Fruit fly (Drosophila melanogaster) whole organism, embryonic: ENCODE measurements around the gene Obp73a.
A peak's percentile ranks its signal among the peaks of the same experiment; 100 is the strongest.

Experiments
- Asciz ChIP-seq: fragments of 200-800 bp; sonication (Bioruptor generic); optimal IDR thresholded peaks from 2 replicates; lab custom pipeline; 2017; ENCODE audit warnings: missing biosample characterization, mild to moderate bottlenecking, missing genetic modification characterization, missing genetic modification reagents
- BEAF-32 ChIP-seq: fragments of 200-800 bp; sonication (Bioruptor generic); optimal IDR thresholded peaks from 3 replicates; lab custom pipeline; 2017; ENCODE audit warnings: missing biosample characterization, missing genetic modification characterization, mild to moderate bottlenecking, moderate library complexity, missing genetic modification reagents
- CG1024 ChIP-seq: fragments of 200-800 bp; sonication (Bioruptor generic); IDR thresholded peaks from 2 replicates; pipeline ENCODE4 v1.3.6; 2022; ENCODE audit warnings: missing biosample characterization, missing genetic modification characterization
- CG10462 ChIP-seq: fragments of 200-800 bp; sonication (Bioruptor generic); optimal IDR thresholded peaks from 2 replicates; lab custom pipeline; 2016; ENCODE audit warnings: missing biosample characterization, missing genetic modification characterization
- CG11504 ChIP-seq: fragments of 200-800 bp; sonication (Bioruptor generic); optimal IDR thresholded peaks from 3 replicates; lab custom pipeline; 2019; ENCODE audit warnings: missing biosample characterization, mild to moderate bottlenecking, missing genetic modification characterization, moderate library complexity
- CG12071 ChIP-seq: fragments of 200-800 bp; sonication (Bioruptor generic); optimal IDR thresholded peaks from 3 replicates; lab custom pipeline; 2018; ENCODE audit warnings: missing biosample characterization, mild to moderate bottlenecking, missing genetic modification characterization
- CG12155 ChIP-seq: fragments of 200-800 bp; sonication (Bioruptor generic); optimal IDR thresholded peaks from 3 replicates; lab custom pipeline; 2016; ENCODE audit warnings: missing biosample characterization, missing genetic modification characterization
- CG13624 ChIP-seq: fragments of 200-800 bp; sonication (Bioruptor generic); optimal IDR thresholded peaks from 2 replicates; lab custom pipeline; 2016; ENCODE audit warnings: missing biosample characterization, missing genetic modification characterization
- CG15073 ChIP-seq: fragments of 200-800 bp; sonication (Bioruptor generic); optimal IDR thresholded peaks from 2 replicates; lab custom pipeline; 2016; ENCODE audit warnings: missing biosample characterization, missing genetic modification characterization
- CG16815 ChIP-seq: fragments of 200-800 bp; sonication (Bioruptor generic); optimal IDR thresholded peaks from 3 replicates; lab custom pipeline; 2017; ENCODE audit warnings: missing biosample characterization, mild to moderate bottlenecking, missing genetic modification characterization
- CG2678 ChIP-seq: fragments of 200-800 bp; sonication (Bioruptor generic); optimal IDR thresholded peaks from 3 replicates; lab custom pipeline; 2019; ENCODE audit warnings: missing biosample characterization, mild to moderate bottlenecking, missing genetic modification characterization, moderate library complexity
- CG2712 ChIP-seq: fragments of 200-800 bp; optimal IDR thresholded peaks from 3 replicates; lab custom pipeline; 2019; ENCODE audit warnings: missing biosample characterization, mild to moderate bottlenecking, missing genetic modification characterization, moderate library complexity
- CG30431 ChIP-seq: fragments of 200-800 bp; sonication (Bioruptor generic); optimal IDR thresholded peaks from 2 replicates; lab custom pipeline; 2017; ENCODE audit warnings: missing biosample characterization, missing genetic modification characterization
- CG31441 ChIP-seq: fragments of 200-800 bp; sonication (Bioruptor generic); IDR thresholded peaks from 2 replicates; pipeline ENCODE4 v1.3.6; 2022; ENCODE audit warnings: missing biosample characterization, missing genetic modification characterization
- CG6689 ChIP-seq: fragments of 200-800 bp; sonication (Bioruptor generic); IDR thresholded peaks from 2 replicates; pipeline ENCODE4 v1.3.6; 2022; ENCODE audit warnings: missing biosample characterization, missing genetic modification characterization
- CG7786 ChIP-seq: fragments of 200-800 bp; sonication (Bioruptor generic); optimal IDR thresholded peaks from 2 replicates; lab custom pipeline; 2016; ENCODE audit warnings: missing biosample characterization, missing genetic modification characterization
- CG9215 ChIP-seq: fragments of 200-800 bp; sonication (Bioruptor generic); IDR thresholded peaks from 2 replicates; pipeline ENCODE4 v1.3.6; 2022; ENCODE audit warnings: missing biosample characterization, missing genetic modification characterization
- CTCF ChIP-seq: fragments of 200-800 bp; sonication (Bioruptor generic); optimal IDR thresholded peaks from 2 replicates; lab custom pipeline; 2017; ENCODE audit warnings: missing biosample characterization, mild to moderate bottlenecking, missing genetic modification characterization, moderate library complexity
- CoRest ChIP-seq: fragments of 200-800 bp; sonication (Bioruptor generic); optimal IDR thresholded peaks from 3 replicates; lab custom pipeline; 2018; ENCODE audit warnings: missing biosample characterization, mild to moderate bottlenecking, missing genetic modification characterization, moderate library complexity
- D19A ChIP-seq: fragments of 200-800 bp; optimal IDR thresholded peaks from 3 replicates; lab custom pipeline; 2019; ENCODE audit warnings: missing biosample characterization, mild to moderate bottlenecking, missing genetic modification characterization, moderate library complexity
- Dek ChIP-seq: fragments of 200-800 bp; sonication (Bioruptor generic); optimal IDR thresholded peaks from 3 replicates; lab custom pipeline; 2019; ENCODE audit warnings: missing biosample characterization, mild to moderate bottlenecking, missing genetic modification characterization, moderate library complexity
- Dfd ChIP-seq, 2 experiments: fragments of >200 bp; optimal IDR thresholded peaks; 2 replicates each; lab custom pipeline; 2017; ENCODE audit warnings: missing biosample characterization in 2 of 2, missing genetic modification characterization in 2 of 2
- Dip2 ChIP-seq: fragments of 200-800 bp; sonication (Bioruptor generic); IDR thresholded peaks from 2 replicates; pipeline ENCODE4 v1.3.6; 2022; ENCODE audit warnings: missing biosample characterization, missing genetic modification characterization
- Fer1 ChIP-seq: fragments of 200-800 bp; sonication (Bioruptor generic); optimal IDR thresholded peaks from 2 replicates; lab custom pipeline; 2017; ENCODE audit warnings: missing biosample characterization, mild to moderate bottlenecking, missing genetic modification characterization
- Fer3 ChIP-seq: fragments of 200-800 bp; sonication (Bioruptor generic); optimal IDR thresholded peaks from 2 replicates; lab custom pipeline; 2018; ENCODE audit warnings: missing biosample characterization, mild to moderate bottlenecking, missing genetic modification characterization, moderate library complexity
- Hand ChIP-seq: fragments of 200-800 bp; sonication (Bioruptor generic); optimal IDR thresholded peaks from 2 replicates; lab custom pipeline; 2017; ENCODE audit warnings: mild to moderate bottlenecking, missing biosample characterization, missing genetic modification reagents, missing genetic modification characterization
- Hmx ChIP-seq: fragments of 200-800 bp; sonication (Bioruptor generic); optimal IDR thresholded peaks from 2 replicates; lab custom pipeline; 2016; ENCODE audit warnings: missing biosample characterization, missing genetic modification characterization
- Lim3 ChIP-seq: fragments of 200-800 bp; sonication (Bioruptor generic); IDR thresholded peaks from 2 replicates; pipeline ENCODE4 v1.3.6; 2022; ENCODE audit warnings: missing biosample characterization, missing genetic modification characterization
- Lpt ChIP-seq: fragments of >200 bp; optimal IDR thresholded peaks from 2 replicates; lab custom pipeline; 2018; ENCODE audit warnings: missing biosample characterization, missing genetic modification characterization
- Optix ChIP-seq: fragments of 200-800 bp; sonication (Bioruptor generic); IDR thresholded peaks from 3 replicates; pipeline ENCODE4 v1.3.6; 2022; ENCODE audit warnings: missing biosample characterization, missing genetic modification characterization
- Pdp1 ChIP-seq, 2 experiments: fragments of 200-800 bp; sonication (Bioruptor generic); optimal IDR thresholded peaks; 3 replicates each; lab custom pipeline; 2016; ENCODE audit warnings: missing biosample characterization in 2 of 2, missing genetic modification characterization in 2 of 2, mild to moderate bottlenecking in 1 of 2, moderate library complexity in 1 of 2
- az2 ChIP-seq: fragments of 200-800 bp; sonication (Bioruptor generic); optimal IDR thresholded peaks from 3 replicates; lab custom pipeline; 2016; ENCODE audit warnings: missing biosample characterization, missing genetic modification characterization
- cas ChIP-seq: fragments of 200-800 bp; sonication (Bioruptor generic); IDR thresholded peaks from 2 replicates; pipeline ENCODE4 v1.3.6; 2022; ENCODE audit warnings: missing biosample characterization, missing genetic modification characterization
- crp ChIP-seq, 2 experiments: fragments of 200-800 bp; sonication (Bioruptor generic); optimal IDR thresholded peaks; 2 replicates in 1 of 2; 3 replicates in 1 of 2; lab custom pipeline; 2017; ENCODE audit warnings: missing biosample characterization in 2 of 2, missing genetic modification characterization in 2 of 2, mild to moderate bottlenecking in 1 of 2, moderate library complexity in 1 of 2
- danr ChIP-seq: fragments of 200-800 bp; sonication (Bioruptor generic); IDR thresholded peaks from 2 replicates; pipeline ENCODE4 v1.3.6; 2022; ENCODE audit warnings: missing biosample characterization, missing genetic modification characterization
- en ChIP-seq: fragments of 200-800 bp; sonication (Bioruptor generic); optimal IDR thresholded peaks from 2 replicates; lab custom pipeline; 2016; ENCODE audit warnings: missing biosample characterization, missing genetic modification characterization
- fd3F ChIP-seq: fragments of 200-800 bp; sonication (Bioruptor generic); optimal IDR thresholded peaks from 2 replicates; lab custom pipeline; 2018; ENCODE audit warnings: missing biosample characterization, mild to moderate bottlenecking, missing genetic modification characterization, moderate library complexity
- gem ChIP-seq: fragments of 200-800 bp; sonication (Bioruptor generic); optimal IDR thresholded peaks from 2 replicates; lab custom pipeline; 2019; ENCODE audit warnings: missing biosample characterization, mild to moderate bottlenecking, missing genetic modification characterization, moderate library complexity
- grn ChIP-seq: fragments of 200-800 bp; sonication (Bioruptor generic); optimal IDR thresholded peaks from 3 replicates; lab custom pipeline; 2017; ENCODE audit warnings: missing biosample characterization, missing genetic modification characterization
- hth ChIP-seq: fragments of >200 bp; optimal IDR thresholded peaks from 2 replicates; lab custom pipeline; 2017; ENCODE audit warnings: inconsistent platforms
- nau ChIP-seq: fragments of 200-800 bp; sonication (Bioruptor generic); optimal IDR thresholded peaks from 3 replicates; lab custom pipeline; 2017; ENCODE audit warnings: missing biosample characterization, mild to moderate bottlenecking, missing genetic modification characterization, missing genetic modification reagents
- nerfin-2 ChIP-seq: fragments of 200-800 bp; sonication (Bioruptor generic); IDR thresholded peaks from 2 replicates; pipeline ENCODE4 v1.3.6; 2022; ENCODE audit warnings: missing biosample characterization, missing genetic modification characterization; ENCODE audit not compliant: partially characterized antibody
- nmo ChIP-seq: fragments of 200-800 bp; sonication (Bioruptor generic); optimal IDR thresholded peaks from 2 replicates; lab custom pipeline; 2018; ENCODE audit warnings: missing biosample characterization, mild to moderate bottlenecking, missing genetic modification characterization, moderate library complexity
- nom ChIP-seq: fragments of 200-800 bp; sonication (Bioruptor generic); optimal IDR thresholded peaks from 2 replicates; lab custom pipeline; 2017; ENCODE audit warnings: missing biosample characterization, missing genetic modification characterization, mild to moderate bottlenecking, moderate library complexity, missing genetic modification reagents
- onecut ChIP-seq: fragments of 200-800 bp; sonication (Bioruptor generic); IDR thresholded peaks from 2 replicates; pipeline ENCODE4 v1.3.6; 2022; ENCODE audit warnings: missing biosample characterization, missing genetic modification characterization
- prd ChIP-seq, 3 experiments: fragments of >200 bp in 2 of 3; fragments of 200-800 bp in 1 of 3; sonication (Bioruptor generic) in 1 of 3; optimal IDR thresholded peaks in 2 of 3; IDR thresholded peaks in 1 of 3; 2 replicates in 2 of 3; 3 replicates in 1 of 3; pipeline versions ENCODE4 v1.3.6 to Lab custom; 2017 to 2022; ENCODE audit warnings: missing biosample characterization in 1 of 3, missing genetic modification characterization in 1 of 3
- repo ChIP-seq: fragments of 200-800 bp; sonication (Bioruptor generic); optimal IDR thresholded peaks from 2 replicates; lab custom pipeline; 2016; ENCODE audit warnings: missing biosample characterization, missing genetic modification characterization
- so ChIP-seq: fragments of 200-800 bp; sonication (Bioruptor generic); IDR thresholded peaks from 3 replicates; pipeline ENCODE4 v1.3.6; 2022; ENCODE audit warnings: missing biosample characterization, missing genetic modification characterization
- trh ChIP-seq: fragments of 200-800 bp; sonication (Bioruptor generic); optimal IDR thresholded peaks from 2 replicates; lab custom pipeline; 2016; ENCODE audit warnings: missing biosample characterization, missing genetic modification characterization
- tup ChIP-seq: fragments of 200-800 bp; sonication (Bioruptor generic); optimal IDR thresholded peaks from 2 replicates; lab custom pipeline; 2016; ENCODE audit warnings: missing biosample characterization, mild to moderate bottlenecking, missing genetic modification characterization, moderate library complexity
- tx ChIP-seq: fragments of 200-800 bp; sonication (Bioruptor generic); optimal IDR thresholded peaks from 2 replicates; lab custom pipeline; 2016; ENCODE audit warnings: missing biosample characterization, missing genetic modification characterization
- yki ChIP-seq: fragments of >200 bp; optimal IDR thresholded peaks from 3 replicates; lab custom pipeline; 2018

Obp73a gene

DNA sequence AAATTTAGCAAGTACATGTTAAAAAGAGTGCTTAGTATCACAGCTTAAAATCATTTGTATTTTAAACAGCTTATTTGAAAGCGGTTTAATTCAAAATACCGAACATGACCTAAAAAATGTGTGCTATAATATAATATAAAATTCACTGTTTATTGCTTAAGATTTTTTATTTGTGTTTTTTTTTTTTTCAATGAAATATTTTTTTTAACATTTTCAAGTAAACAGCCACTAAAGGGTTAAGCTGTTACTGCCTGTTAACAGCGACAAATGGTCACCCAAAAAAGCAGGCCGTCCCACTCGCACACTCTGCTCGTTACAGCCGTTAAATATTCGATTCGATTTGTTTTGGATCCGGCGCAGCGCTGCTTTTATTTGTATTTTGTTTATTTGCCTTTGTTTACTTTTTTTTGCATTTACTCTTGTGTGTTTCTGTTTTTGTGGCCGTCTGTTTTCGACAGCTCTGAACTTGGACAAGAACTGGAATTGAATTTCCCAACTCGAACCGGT lies 30.5 kb downstream of the Obp73a start (continued):
- no peak for TF ChIP-seq crp (GFP tag; optimal IDR thresholded peaks at IDR 0.05; lab: Kevin White, UChicago)
- TF ChIP-seq tx (GFP tag; lab: Kevin White, UChicago), result no peak
- no peak for TF ChIP-seq nau (GFP tag; lab: Kevin White, UChicago)
- no peak for TF ChIP-seq hth
- TF ChIP-seq yki (lab: Kevin White, UChicago), result no peak
- no peak for TF ChIP-seq CG9215 (GFP tag; lab: Robert Waterston, UW)
- TF ChIP-seq BEAF-32 (GFP tag; lab: Kevin White, UChicago), result no peak
- peak; percentile 22 for TF ChIP-seq CG11504 (tag; lab: Kevin White, UChicago)
- TF ChIP-seq CG13624 (GFP tag; lab: Kevin White, UChicago), result no peak
- TF ChIP-seq CG1024 (GFP tag; lab: Robert Waterston, UW), result no peak
- TF ChIP-seq Lpt (GFP tag; lab: Kevin White, UChicago), result no peak
- TF ChIP-seq so (GFP tag; lab: Robert Waterston, UW), result no peak
- TF ChIP-seq Asciz (GFP tag; lab: Kevin White, UChicago), result no peak
- no peak for TF ChIP-seq CoRest
- TF ChIP-seq CG10462, result no peak
- 0 out of 2 replicates have a peak, but pooled peaks have one; percentile 18 for TF ChIP-seq CG31441
- TF ChIP-seq Hmx (GFP tag; lab: Kevin White, UChicago), result no peak
- TF ChIP-seq CG7786, result no peak
- no peak for TF ChIP-seq CG6689 (GFP tag; lab: Robert Waterston, UW)
- TF ChIP-seq onecut (GFP tag; lab: Robert Waterston, UW), result peak; percentile 21; the same call in 1 of the 2 replicates
- no peak for TF ChIP-seq CG2712
- TF ChIP-seq prd (optimal IDR thresholded peaks at IDR 0.05; lab: Kevin White, UChicago), result no peak
- no peak for TF ChIP-seq prd (GFP tag; IDR thresholded peaks at IDR 0.05; lab: Robert Waterston, UW)
- TF ChIP-seq trh, result no peak
- TF ChIP-seq Hand (GFP tag; lab: Kevin White, UChicago), result no peak
- no peak for TF ChIP-seq CG15073 (GFP tag; lab: Kevin White, UChicago)
- no peak for TF ChIP-seq repo
- no peak for TF ChIP-seq Dip2 (GFP tag; lab: Robert Waterston, UW)
- no peak for TF ChIP-seq fd3F (GFP tag; lab: Kevin White, UChicago)
- no peak for TF ChIP-seq CG12071 (GFP tag; lab: Kevin White, UChicago)
- no peak for TF ChIP-seq Dfd (GFP tag; optimal IDR thresholded peaks at IDR 0.05; lab: Kevin White, UChicago)
- TF ChIP-seq Pdp1 (GFP tag; optimal IDR thresholded peaks at IDR 0.05; lab: Kevin White, UChicago), result no peak
- no peak for TF ChIP-seq Dek (tag; lab: Kevin White, UChicago)
- no peak for TF ChIP-seq CG16815 (GFP tag; lab: Kevin White, UChicago)
- TF ChIP-seq gem (tag; lab: Kevin White, UChicago), result peak; percentile 2
- TF ChIP-seq danr, result no peak
- peak; percentile 24 for TF ChIP-seq Fer3 (tag; lab: Kevin White, UChicago)
- no peak for TF ChIP-seq az2 (GFP tag; lab: Kevin White, UChicago)
- no peak for TF ChIP-seq grn (GFP tag; lab: Kevin White, UChicago)
- no peak for TF ChIP-seq cas
- no peak for TF ChIP-seq D19A
- TF ChIP-seq CG30431 (GFP tag; lab: Kevin White, UChicago), result no peak
- peak; percentile 13 for TF ChIP-seq Fer1
- no peak for TF ChIP-seq CG12155 (GFP tag; lab: Kevin White, UChicago)
- peak; percentile 35 for TF ChIP-seq CG2678 (tag; lab: Kevin White, UChicago)
- TF ChIP-seq CTCF (GFP tag; lab: Kevin White, UChicago), result no peak
- TF ChIP-seq nmo (GFP tag; lab: Kevin White, UChicago), result no peak
- TF ChIP-seq nom (GFP tag; lab: Kevin White, UChicago), result peak; percentile 50
- no peak for TF ChIP-seq Optix (GFP tag; lab: Robert Waterston, UW)
- no peak for TF ChIP-seq nerfin-2 (GFP tag; lab: Robert Waterston, UW)
- TF ChIP-seq tup (GFP tag; lab: Kevin White, UChicago), result no peak
- TF ChIP-seq en (GFP tag; lab: Kevin White, UChicago), result no peak
- TF ChIP-seq Lim3, result no peak
